Worm (Caenorhabditis elegans): Measurements from ENCODE around the gene Y53F4B.43.
A peak's percentile ranks its signal among the peaks of the same experiment; 100 is the strongest.
"Not testable (repeated sequence)": the region's sequence is repeated elsewhere in the genome, so short reads cannot be mapped to it uniquely, and the experiment has no call there.

Gene Y53F4B.43

DNA sequence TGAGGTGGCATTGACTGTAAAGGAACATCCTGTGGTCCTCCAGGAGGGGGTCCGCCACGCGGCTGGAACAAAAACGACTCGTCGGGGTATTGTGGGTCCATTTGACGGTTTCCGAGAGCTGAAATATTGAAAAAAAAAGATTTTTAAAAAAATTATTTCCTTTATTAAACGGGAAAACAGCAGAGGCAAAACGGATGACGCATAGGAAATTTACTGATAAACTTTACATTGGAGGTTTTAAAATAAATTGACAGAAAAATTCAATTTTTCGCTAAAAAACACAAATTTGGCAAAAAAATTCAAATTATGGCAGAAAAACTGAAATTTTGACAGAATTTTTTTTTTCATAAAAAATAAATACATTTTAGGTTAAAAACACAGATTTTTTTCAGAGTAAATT is 4.4 kb upstream of the Y53F4B.43 start, which contains the start of gene Y53F4B.5:
Gene Y53F4B.5 (minus strand): TSS at position 101 of the 400 bp plus-strand sequence.
- TF ChIP-seq dao-5 (tag; optimal IDR thresholded peaks at IDR 0.05) (no peak), W03F9.2 (tag; optimal IDR thresholded peaks at IDR 0.05) (no peak), him-1 (tag; optimal IDR thresholded peaks at IDR 0.05) (no peak)

DNA sequence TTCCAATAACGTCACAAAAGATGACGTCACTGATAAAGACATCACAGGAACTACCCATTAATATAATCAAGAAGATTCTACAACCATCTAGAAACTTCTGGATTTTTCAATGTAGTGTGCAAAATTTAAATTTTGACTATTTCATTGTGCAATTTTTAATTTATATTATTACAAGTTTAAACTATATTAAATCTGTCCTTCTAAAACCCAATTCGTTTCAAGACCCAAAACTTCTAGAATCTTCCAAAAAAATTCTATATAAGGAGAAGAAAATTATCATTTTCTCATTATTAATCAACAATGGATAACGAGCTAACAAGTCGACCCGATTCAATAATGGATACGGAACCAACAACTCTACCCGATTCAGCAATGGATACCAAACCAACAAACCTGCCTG is 4.3 kb downstream of the Y53F4B.43 start, which contains the start of gene Y53F4B.7:
Gene Y53F4B.7 (plus strand): TSS at position 301 of the 400 bp plus-strand sequence.
- not testable (repeated sequence) for TF ChIP-seq dao-5, him-1, W03F9.2 (tag; optimal IDR thresholded peaks at IDR 0.05)

DNA sequence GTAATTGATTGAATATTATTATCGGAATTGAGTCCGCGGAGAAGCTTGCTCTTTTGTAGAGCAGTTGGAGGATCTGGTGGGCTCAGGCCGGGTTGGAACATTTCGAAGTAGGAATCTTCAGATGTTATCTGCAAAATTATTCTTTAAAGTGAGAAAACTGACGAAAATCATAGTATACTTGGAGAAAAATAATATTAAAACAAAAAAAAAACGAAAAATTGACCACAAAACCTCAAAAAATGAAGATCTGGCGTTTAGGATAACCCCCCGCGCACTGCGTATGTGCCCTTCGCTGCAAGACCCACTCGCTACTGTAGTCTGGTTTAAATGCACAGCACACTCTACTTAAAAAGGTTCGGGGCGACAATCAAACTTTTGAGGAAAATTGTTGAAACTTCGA is 15.1 kb downstream of the Y53F4B.43 start, which contains the start of gene Y53F4B.10:
Gene Y53F4B.10 (minus strand): TSS at position 101 of the 400 bp plus-strand sequence.
- TF ChIP-seq him-1 (tag; optimal IDR thresholded peaks at IDR 0.05) = no peak
- TF ChIP-seq W03F9.2 (tag; optimal IDR thresholded peaks at IDR 0.05) = no peak
- TF ChIP-seq dao-5 (tag; optimal IDR thresholded peaks at IDR 0.05) = no peak

DNA sequence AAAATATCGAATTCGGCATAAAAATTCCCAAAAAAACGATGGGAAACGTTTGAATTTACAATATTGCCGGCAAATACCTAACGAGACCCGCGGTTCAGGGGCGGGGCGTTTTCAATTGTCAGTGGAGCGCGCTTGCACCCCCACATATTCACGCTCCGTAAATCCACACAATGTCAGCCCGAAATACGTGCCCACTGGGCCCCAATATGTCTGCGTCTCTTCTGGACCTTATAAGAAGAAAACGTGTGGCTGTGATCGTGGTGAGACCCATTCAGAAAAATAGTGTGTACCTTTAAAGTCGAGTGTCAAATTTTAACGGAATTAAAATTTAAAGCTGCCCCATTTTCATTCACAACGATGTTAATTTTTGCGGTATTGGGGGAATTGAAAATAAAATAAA is 16.3 kb downstream of the Y53F4B.43 start:
- no peak for TF ChIP-seq him-1 (tag; optimal IDR thresholded peaks at IDR 0.05)
- TF ChIP-seq dao-5 (tag; optimal IDR thresholded peaks at IDR 0.05) = no peak
- no peak for TF ChIP-seq W03F9.2 (tag; optimal IDR thresholded peaks at IDR 0.05)

DNA sequence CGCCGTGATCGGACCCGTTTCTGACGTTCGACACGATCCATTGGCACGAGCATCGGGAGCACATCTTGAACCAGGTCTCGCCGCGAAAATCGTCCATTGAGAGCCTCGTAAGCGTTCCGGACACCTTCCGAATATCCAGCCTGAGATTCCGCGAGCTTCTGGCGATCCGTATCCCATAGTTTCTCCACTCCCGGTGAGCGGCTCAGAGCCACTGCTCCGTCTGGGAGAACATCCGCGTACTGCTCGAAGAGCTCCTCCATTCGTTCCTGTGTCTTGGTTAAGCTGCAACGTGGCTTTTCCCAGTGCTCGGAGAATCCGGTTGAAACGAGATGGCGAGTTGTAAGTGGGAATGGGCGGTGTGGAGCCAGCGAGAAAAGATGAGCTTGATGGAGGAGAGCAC is 16.8 kb downstream of the Y53F4B.43 start:
- TF ChIP-seq him-1 (tag; optimal IDR thresholded peaks at IDR 0.05) = no peak
- TF ChIP-seq W03F9.2 (tag; optimal IDR thresholded peaks at IDR 0.05) = no peak

DNA sequence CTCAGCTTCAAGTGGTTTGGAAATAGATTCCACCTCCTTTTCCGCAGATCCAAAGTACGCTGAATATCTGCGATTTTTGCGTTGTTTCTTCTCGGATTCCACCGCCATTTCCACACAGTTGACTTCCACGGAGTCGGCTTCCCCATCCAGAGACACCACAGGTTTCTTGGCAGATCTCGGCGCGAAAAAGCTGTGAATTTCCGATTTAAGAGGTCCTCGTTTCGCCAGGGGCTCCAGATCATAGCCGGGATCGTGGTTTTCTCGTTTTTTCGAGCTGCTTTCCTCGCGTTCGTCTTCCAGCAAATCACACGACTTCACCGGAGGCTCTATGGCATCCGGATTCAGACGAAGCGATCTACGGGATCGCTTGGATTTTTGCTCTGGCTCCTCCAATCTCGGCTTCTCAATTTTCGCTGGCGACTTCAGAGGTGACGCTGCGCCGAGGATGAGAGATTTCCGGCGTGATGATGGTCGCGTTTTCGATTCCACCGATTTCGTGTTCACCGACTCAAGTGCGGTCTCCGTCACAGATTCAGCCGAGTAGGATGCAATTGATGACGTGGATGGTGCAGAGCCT is 20.3 kb downstream of the Y53F4B.43 start:
- no peak for TF ChIP-seq him-1 (tag; optimal IDR thresholded peaks at IDR 0.05)
- no peak for TF ChIP-seq W03F9.2 (tag; optimal IDR thresholded peaks at IDR 0.05)
- no peak for TF ChIP-seq dao-5 (tag; optimal IDR thresholded peaks at IDR 0.05)

DNA sequence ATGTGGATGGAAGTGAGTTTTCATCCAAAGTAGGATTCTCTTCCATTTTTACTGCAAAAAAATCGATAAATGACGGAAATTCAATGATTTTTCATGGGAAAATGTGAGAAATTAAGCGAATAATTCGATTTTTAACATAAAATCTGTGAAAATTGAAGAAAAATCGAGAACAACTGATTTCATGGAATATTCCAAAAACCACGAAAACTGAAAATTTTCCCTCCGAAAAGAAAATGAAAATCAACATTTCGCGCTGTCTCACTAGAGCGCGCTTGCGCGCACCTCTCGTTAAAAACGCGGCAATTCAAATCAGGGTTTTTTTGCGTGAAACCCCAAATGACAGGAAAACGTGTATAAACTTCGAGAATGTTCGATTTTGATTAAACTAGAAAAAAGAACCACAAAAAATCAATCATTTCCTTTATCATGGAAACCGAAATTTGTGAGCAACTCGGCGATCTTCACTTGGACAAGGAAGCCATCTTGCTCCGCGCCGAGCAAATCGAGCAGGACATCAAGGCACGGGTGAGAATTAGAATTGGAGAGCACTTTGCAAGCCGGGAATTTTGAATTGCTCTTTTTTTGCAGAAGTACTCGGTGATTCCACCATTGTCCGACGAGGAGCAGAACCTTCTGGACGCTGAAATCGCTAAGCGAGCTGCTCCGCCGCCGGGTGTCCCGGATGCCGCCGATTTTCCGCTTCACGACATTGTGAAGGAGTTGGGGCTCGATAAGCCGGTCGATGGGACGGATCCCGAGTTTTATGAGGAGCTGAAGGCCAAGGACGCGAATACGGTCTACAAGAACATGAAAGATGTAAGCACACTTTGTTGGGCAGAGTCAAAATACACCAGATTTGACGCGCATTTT is 22.3 kb downstream of the Y53F4B.43 start, which contains the start of the genes Y53F4B.9 and Y53F4B.11:
Gene Y53F4B.9 (minus strand): TSS at position 51 of the 870 bp plus-strand sequence.
Gene Y53F4B.11 (plus strand): TSS at position 383 of the 870 bp plus-strand sequence.
- TF ChIP-seq W03F9.2 (tag; optimal IDR thresholded peaks at IDR 0.05) (peak; percentile 42), him-1 (tag; optimal IDR thresholded peaks at IDR 0.05) (no peak)

DNA sequence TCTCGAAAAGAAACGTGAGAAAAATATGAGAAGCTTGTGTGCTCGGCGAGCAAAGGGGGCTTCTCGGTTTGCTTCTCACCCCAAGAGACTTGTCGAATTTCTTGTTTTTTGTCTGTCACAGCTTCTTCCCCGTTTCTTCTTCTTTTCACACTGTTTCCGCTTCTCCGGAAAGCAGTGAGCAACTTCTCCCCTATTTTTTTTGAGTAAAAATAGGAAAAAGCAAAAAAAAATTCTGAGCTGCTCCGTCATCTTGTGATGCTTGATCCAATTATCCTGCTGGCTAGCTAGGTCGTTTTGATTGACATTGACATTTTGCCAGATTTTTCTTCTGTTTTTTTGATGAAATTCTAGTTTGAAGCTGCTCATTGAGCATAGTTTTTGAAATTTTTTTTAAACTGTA is 26.1 kb downstream of the Y53F4B.43 start, which contains the start of gene Y53F4B.51:
Gene Y53F4B.51 (minus strand): TSS at position 63 of the 400 bp plus-strand sequence.
- no peak for TF ChIP-seq W03F9.2 (tag; optimal IDR thresholded peaks at IDR 0.05)
- no peak for TF ChIP-seq dao-5 (tag; optimal IDR thresholded peaks at IDR 0.05)
- TF ChIP-seq him-1 (tag; optimal IDR thresholded peaks at IDR 0.05) = no peak

DNA sequence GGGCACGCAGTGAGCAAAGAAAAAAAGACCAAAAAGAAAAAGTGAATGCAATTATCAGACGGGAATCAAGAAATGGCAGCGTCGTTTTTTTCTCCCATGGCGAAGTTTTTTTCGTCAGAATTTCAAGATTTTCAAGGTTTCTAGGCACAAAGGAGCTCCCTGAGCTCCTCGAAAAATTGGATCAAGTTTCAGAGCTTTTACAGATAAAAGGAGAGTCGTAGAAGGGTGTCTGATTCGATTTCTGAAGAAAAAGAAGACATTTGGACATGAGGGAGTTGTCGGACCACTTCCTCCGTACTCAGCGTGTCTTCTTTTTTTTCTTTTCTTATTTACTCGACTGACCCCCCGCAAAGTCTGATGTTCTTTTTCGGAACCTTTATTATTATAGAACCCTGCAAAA is 27.4 kb downstream of the Y53F4B.43 start:
- TF ChIP-seq dao-5 (tag; optimal IDR thresholded peaks at IDR 0.05) (no peak), him-1 (tag; optimal IDR thresholded peaks at IDR 0.05) (no peak), W03F9.2 (tag; optimal IDR thresholded peaks at IDR 0.05) (no peak)

DNA sequence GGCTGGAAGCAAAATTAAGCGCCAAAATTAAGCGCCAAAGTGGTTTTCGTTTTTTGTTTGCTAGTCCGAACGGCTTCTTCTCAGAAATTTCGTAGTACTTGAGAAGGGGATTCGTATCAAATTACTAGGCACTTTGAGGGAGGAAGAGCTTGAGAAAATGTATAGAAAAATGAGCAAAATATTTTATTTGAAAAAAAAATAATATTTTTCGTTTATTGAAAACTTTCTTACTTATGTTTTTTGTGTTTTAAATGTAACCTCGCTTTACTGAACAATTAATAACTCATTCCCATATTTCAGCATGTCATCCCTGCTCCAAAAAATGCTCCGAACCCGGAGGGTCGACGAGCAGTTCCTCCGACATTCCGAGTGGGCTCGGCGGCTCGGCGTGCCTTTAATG is 30.7 kb downstream of the Y53F4B.43 start, which contains the start of gene Y53F4B.12:
Gene Y53F4B.12 (plus strand): TSS at position 301 of the 400 bp plus-strand sequence.
- TF ChIP-seq him-1 (tag; optimal IDR thresholded peaks at IDR 0.05) (no peak), W03F9.2 (tag; optimal IDR thresholded peaks at IDR 0.05) (no peak), dao-5 (tag; optimal IDR thresholded peaks at IDR 0.05) (no peak)

DNA sequence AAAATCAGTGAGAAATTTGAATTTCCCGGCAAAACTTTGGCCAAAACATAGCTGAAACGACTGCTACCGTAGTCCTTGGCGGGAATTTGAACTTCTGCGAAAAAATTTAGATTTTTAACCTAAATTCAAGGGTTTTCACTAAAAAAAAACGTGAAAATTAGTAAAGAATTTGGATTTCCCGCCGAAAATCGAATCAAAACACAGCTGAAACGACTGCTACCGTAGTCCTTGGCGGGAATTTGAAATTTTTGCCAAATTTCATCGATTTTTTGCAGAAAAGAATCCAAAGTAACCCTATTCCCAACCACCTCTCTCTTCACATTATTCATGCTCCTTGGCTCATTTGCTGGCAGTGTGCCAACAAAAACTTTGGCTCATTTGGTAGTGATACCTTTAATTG is 36.8 kb downstream of the Y53F4B.43 start:
- no peak for TF ChIP-seq dao-5 (tag; optimal IDR thresholded peaks at IDR 0.05)
- no peak for TF ChIP-seq W03F9.2 (tag; optimal IDR thresholded peaks at IDR 0.05)
- no peak for TF ChIP-seq him-1 (tag; optimal IDR thresholded peaks at IDR 0.05)

DNA sequence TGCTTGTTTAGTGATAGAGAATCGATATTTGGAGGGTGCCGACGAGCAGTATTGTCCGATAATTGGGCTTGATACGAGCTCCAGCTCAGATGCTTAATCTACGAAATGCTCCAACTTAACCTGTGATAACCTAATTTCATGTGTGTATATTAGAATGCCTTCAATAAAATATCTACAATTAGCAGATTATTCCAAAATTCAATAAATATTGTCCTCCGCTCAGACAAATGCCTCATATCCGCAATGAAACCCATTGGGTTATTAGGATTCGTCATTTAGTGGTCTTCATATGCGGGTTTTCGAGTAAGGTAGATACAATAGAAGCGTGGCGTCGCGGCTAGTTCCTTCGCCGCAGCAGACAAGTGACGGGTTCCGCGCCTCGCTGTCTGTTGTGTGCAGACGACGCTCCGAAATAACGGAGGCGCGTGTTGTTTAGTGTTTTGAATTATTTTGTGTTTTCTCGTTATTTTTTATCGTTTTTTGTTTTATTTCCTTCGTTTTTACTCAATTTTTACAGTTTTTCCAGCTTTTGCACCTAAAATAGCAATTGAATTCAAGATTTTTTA is 37.4 kb downstream of the Y53F4B.43 start, which contains the start of gene cmtr-1:
Gene cmtr-1 (plus strand): TSS at position 516 of the 566 bp plus-strand sequence.
- TF ChIP-seq him-1 (tag; optimal IDR thresholded peaks at IDR 0.05) = peak; percentile 96
- peak; percentile 96 for TF ChIP-seq W03F9.2 (tag; optimal IDR thresholded peaks at IDR 0.05)
- peak; percentile 76 for TF ChIP-seq dao-5 (tag; optimal IDR thresholded peaks at IDR 0.05)

DNA sequence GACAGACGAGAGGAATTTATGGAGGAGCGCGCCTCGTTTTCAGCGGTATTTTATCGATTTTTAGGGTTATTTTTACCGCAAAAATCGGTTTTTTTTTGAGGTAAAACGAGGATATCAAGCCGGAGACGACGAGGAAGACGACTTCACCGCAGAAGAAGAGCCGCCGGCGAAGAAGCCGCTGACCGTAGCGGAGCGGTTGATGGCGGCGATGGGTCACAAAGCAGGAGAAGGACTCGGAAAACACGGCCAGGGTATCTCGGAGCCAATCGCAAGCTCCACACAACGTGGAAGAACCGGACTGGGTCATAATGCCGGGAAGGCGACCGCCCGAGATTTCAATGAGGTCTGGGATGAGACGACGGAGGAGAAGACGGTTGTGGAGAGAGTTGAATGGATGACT is 38.1 kb downstream of the Y53F4B.43 start:
- TF ChIP-seq W03F9.2 (tag; optimal IDR thresholded peaks at IDR 0.05) = no peak
- TF ChIP-seq him-1 (tag; optimal IDR thresholded peaks at IDR 0.05) = no peak
- no peak for TF ChIP-seq dao-5 (tag; optimal IDR thresholded peaks at IDR 0.05)
